Fruit fly (Drosophila melanogaster) whole organism, embryonic: ENCODE results near the gene kra.

ENCODE experiments used
- ATbp ChIP-seq: fragments of 200-800 bp; sonication (Bioruptor generic); optimal IDR thresholded peaks from 2 replicates; lab custom pipeline; 2017; ENCODE audit warnings: missing biosample characterization, mild to moderate bottlenecking, missing genetic modification characterization, missing genetic modification reagents
- BEAF-32 ChIP-seq: fragments of 200-800 bp; sonication (Bioruptor generic); optimal IDR thresholded peaks from 3 replicates; lab custom pipeline; 2017; ENCODE audit warnings: missing biosample characterization, missing genetic modification characterization, mild to moderate bottlenecking, moderate library complexity, missing genetic modification reagents
- BtbVII ChIP-seq: fragments of 200-800 bp; sonication (Bioruptor generic); optimal IDR thresholded peaks from 3 replicates; lab custom pipeline; 2017; ENCODE audit warnings: missing biosample characterization, mild to moderate bottlenecking, missing genetic modification characterization
- CG10267 ChIP-seq: fragments of 200-800 bp; sonication (Bioruptor generic); optimal IDR thresholded peaks from 2 replicates; lab custom pipeline; 2018; ENCODE audit warnings: missing biosample characterization, mild to moderate bottlenecking, missing genetic modification characterization, moderate library complexity
- CG11093 ChIP-seq: fragments of 200-800 bp; sonication (Bioruptor generic); IDR thresholded peaks from 3 replicates; pipeline ENCODE4 v1.3.6; 2022; ENCODE audit warnings: missing biosample characterization, missing genetic modification characterization
- CG12942 ChIP-seq: fragments of 200-800 bp; sonication (Bioruptor generic); optimal IDR thresholded peaks from 3 replicates; lab custom pipeline; 2016; ENCODE audit warnings: missing biosample characterization, missing genetic modification characterization
- CG14667 ChIP-seq: fragments of 200-800 bp; sonication (Bioruptor generic); IDR thresholded peaks from 2 replicates; pipeline ENCODE4 v1.3.6; 2022; ENCODE audit warnings: missing biosample characterization, missing genetic modification characterization
- CG14860 ChIP-seq: fragments of 200-800 bp; sonication (Bioruptor generic); IDR thresholded peaks from 3 replicates; pipeline ENCODE4 v1.3.6; 2022; ENCODE audit warnings: missing biosample characterization, missing genetic modification characterization; ENCODE audit not compliant: partially characterized antibody
- CG15514 ChIP-seq: fragments of 200-800 bp; sonication (Bioruptor generic); optimal IDR thresholded peaks from 3 replicates; lab custom pipeline; 2017; ENCODE audit warnings: missing biosample characterization, missing genetic modification characterization, mild to moderate bottlenecking, moderate library complexity, missing genetic modification reagents
- CG1603 ChIP-seq: fragments of 200-800 bp; sonication (Bioruptor generic); optimal IDR thresholded peaks from 2 replicates; lab custom pipeline; 2019; ENCODE audit warnings: missing biosample characterization, mild to moderate bottlenecking, missing genetic modification characterization, moderate library complexity
- CG2889 ChIP-seq: fragments of 200-800 bp; sonication (Bioruptor generic); IDR thresholded peaks from 3 replicates; pipeline ENCODE4 v1.3.6; 2022; ENCODE audit warnings: missing biosample characterization, missing genetic modification characterization
- CG30020 ChIP-seq: fragments of 200-800 bp; optimal IDR thresholded peaks from 2 replicates; lab custom pipeline; 2019; ENCODE audit warnings: missing biosample characterization, mild to moderate bottlenecking, missing genetic modification characterization, moderate library complexity
- CG30403 ChIP-seq: fragments of 200-800 bp; sonication (Bioruptor generic); optimal IDR thresholded peaks from 3 replicates; lab custom pipeline; 2016; ENCODE audit warnings: missing biosample characterization, missing genetic modification characterization
- CG3065 ChIP-seq: fragments of 200-800 bp; sonication (Bioruptor generic); optimal IDR thresholded peaks from 2 replicates; lab custom pipeline; 2016; ENCODE audit warnings: missing biosample characterization, missing genetic modification characterization
- CG31365 ChIP-seq: fragments of 200-800 bp; sonication (Bioruptor generic); optimal IDR thresholded peaks from 2 replicates; lab custom pipeline; 2018; ENCODE audit warnings: missing biosample characterization, mild to moderate bottlenecking, missing genetic modification characterization
- CG33213 ChIP-seq: fragments of 200-800 bp; sonication (Bioruptor generic); optimal IDR thresholded peaks from 3 replicates; lab custom pipeline; 2016; ENCODE audit warnings: missing biosample characterization, missing genetic modification characterization
- CG7357 ChIP-seq: fragments of 200-800 bp; sonication (Bioruptor generic); IDR thresholded peaks from 3 replicates; pipeline ENCODE4 v1.3.6; 2022; ENCODE audit warnings: missing biosample characterization, missing genetic modification characterization
- CG8944 ChIP-seq: fragments of 200-800 bp; sonication (Bioruptor generic); optimal IDR thresholded peaks from 3 replicates; lab custom pipeline; 2016; ENCODE audit warnings: missing biosample characterization, missing genetic modification characterization
- CG9609 ChIP-seq: fragments of 200-800 bp; sonication (Bioruptor generic); optimal IDR thresholded peaks from 3 replicates; lab custom pipeline; 2016; ENCODE audit warnings: missing biosample characterization, missing genetic modification characterization
- CG9876 ChIP-seq: fragments of 200-800 bp; sonication (Bioruptor generic); optimal IDR thresholded peaks from 2 replicates; lab custom pipeline; 2016; ENCODE audit warnings: missing biosample characterization, missing genetic modification characterization
- CrebB ChIP-seq: fragments of 200-800 bp; sonication (Bioruptor generic); optimal IDR thresholded peaks from 3 replicates; lab custom pipeline; 2018; ENCODE audit warnings: missing biosample characterization, mild to moderate bottlenecking, missing genetic modification characterization
- D19B ChIP-seq: fragments of 200-800 bp; sonication (Bioruptor generic); optimal IDR thresholded peaks from 2 replicates; lab custom pipeline; 2017; ENCODE audit warnings: missing biosample characterization, mild to moderate bottlenecking, missing genetic modification characterization
- Dref ChIP-seq: fragments of 200-800 bp; sonication (Bioruptor generic); IDR thresholded peaks from 2 replicates; pipeline ENCODE4 v1.3.6; 2022; ENCODE audit warnings: missing biosample characterization, missing genetic modification characterization
- Eip74EF ChIP-seq, 2 experiments: fragments of 200-800 bp in 1 of 2; fragments of >200 bp in 1 of 2; sonication (Bioruptor generic) in 1 of 2; optimal IDR thresholded peaks; 2 replicates each; lab custom pipeline; 2017 to 2019; ENCODE audit warnings: missing biosample characterization in 2 of 2, missing genetic modification characterization in 2 of 2, mild to moderate bottlenecking in 1 of 2, moderate library complexity in 1 of 2
- Max ChIP-seq: fragments of 200-800 bp; sonication (Bioruptor generic); optimal IDR thresholded peaks from 2 replicates; lab custom pipeline; 2016; ENCODE audit warnings: missing biosample characterization, mild to moderate bottlenecking, missing genetic modification characterization
- Meics ChIP-seq: fragments of 200-800 bp; sonication (Bioruptor generic); optimal IDR thresholded peaks from 2 replicates; lab custom pipeline; 2017; ENCODE audit warnings: missing biosample characterization, mild to moderate bottlenecking, missing genetic modification characterization
- Oaz ChIP-seq: fragments of 200-800 bp; sonication (Bioruptor generic); IDR thresholded peaks from 2 replicates; pipeline ENCODE4 v1.3.6; 2022; ENCODE audit warnings: missing biosample characterization, missing genetic modification characterization
- PHDP ChIP-seq: fragments of 200-800 bp; sonication (Bioruptor generic); optimal IDR thresholded peaks from 3 replicates; lab custom pipeline; 2018; ENCODE audit warnings: missing biosample characterization, mild to moderate bottlenecking, missing genetic modification characterization, moderate library complexity
- Ravus ChIP-seq: fragments of 200-800 bp; sonication (Bioruptor generic); IDR thresholded peaks from 2 replicates; pipeline ENCODE4 v1.3.6; 2022; ENCODE audit warnings: missing biosample characterization, missing genetic modification characterization
- Rfx ChIP-seq: fragments of 200-800 bp; sonication (Bioruptor generic); IDR thresholded peaks from 2 replicates; pipeline ENCODE4 v1.3.6; 2022; ENCODE audit warnings: missing biosample characterization, missing genetic modification characterization
- Vsx1 ChIP-seq: fragments of 200-800 bp; sonication (Bioruptor generic); optimal IDR thresholded peaks from 2 replicates; lab custom pipeline; 2017; ENCODE audit warnings: missing biosample characterization, mild to moderate bottlenecking, missing genetic modification characterization, missing genetic modification reagents
- aop ChIP-seq: fragments of 200-800 bp; sonication (Bioruptor generic); IDR thresholded peaks from 2 replicates; pipeline ENCODE4 v1.3.6; 2022; ENCODE audit warnings: missing biosample characterization, missing genetic modification characterization
- bab2 ChIP-seq: fragments of 200-800 bp; sonication (Bioruptor generic); optimal IDR thresholded peaks from 2 replicates; lab custom pipeline; 2016; ENCODE audit warnings: missing biosample characterization, missing genetic modification characterization
- btn ChIP-seq: fragments of 200-800 bp; sonication (Bioruptor generic); optimal IDR thresholded peaks from 2 replicates; lab custom pipeline; 2016; ENCODE audit warnings: missing biosample characterization, missing genetic modification characterization
- cg ChIP-seq: fragments of 200-800 bp; sonication (Bioruptor generic); optimal IDR thresholded peaks from 3 replicates; lab custom pipeline; 2019; ENCODE audit warnings: missing biosample characterization, mild to moderate bottlenecking, missing genetic modification characterization, moderate library complexity
- croc ChIP-seq: fragments of 200-800 bp; sonication (Bioruptor generic); conservative IDR thresholded peaks from 3 replicates; pipeline ENCODE4 v1.3.6; 2022; ENCODE audit warnings: missing biosample characterization, missing genetic modification characterization
- da ChIP-seq: fragments of 200-800 bp; sonication (Bioruptor generic); optimal IDR thresholded peaks from 2 replicates; lab custom pipeline; 2016; ENCODE audit warnings: missing biosample characterization, missing genetic modification characterization
- emc ChIP-seq: fragments of 200-800 bp; sonication (Bioruptor generic); optimal IDR thresholded peaks from 2 replicates; lab custom pipeline; 2016; ENCODE audit warnings: missing biosample characterization, missing genetic modification characterization
- fd96Cb ChIP-seq: fragments of 200-800 bp; sonication (Bioruptor generic); optimal IDR thresholded peaks from 2 replicates; lab custom pipeline; 2018; ENCODE audit warnings: missing biosample characterization, mild to moderate bottlenecking, missing genetic modification characterization, moderate library complexity
- fu2 ChIP-seq: fragments of 200-800 bp; sonication (Bioruptor generic); optimal IDR thresholded peaks from 2 replicates; lab custom pipeline; 2016; ENCODE audit warnings: missing biosample characterization, missing genetic modification characterization
- nerfin-1 ChIP-seq: fragments of 200-800 bp; sonication (Bioruptor generic); optimal IDR thresholded peaks from 3 replicates; lab custom pipeline; 2019; ENCODE audit warnings: missing biosample characterization, mild to moderate bottlenecking, missing genetic modification characterization, moderate library complexity
- pan ChIP-seq, 4 experiments: fragments of >200 bp in 3 of 4; fragments of 200-800 bp in 1 of 4; sonication (Bioruptor generic) in 1 of 4; optimal IDR thresholded peaks in 3 of 4; IDR thresholded peaks in 1 of 4; 2 replicates each; pipeline versions ENCODE4 v1.3.6 to Lab custom; 2017 to 2022; ENCODE audit warnings: missing biosample characterization in 2 of 4, missing genetic modification characterization in 2 of 4, mixed read lengths in 1 of 4
- sd ChIP-seq: fragments of 200-800 bp; sonication (Bioruptor generic); optimal IDR thresholded peaks from 3 replicates; lab custom pipeline; 2018; ENCODE audit warnings: missing biosample characterization, mild to moderate bottlenecking, missing genetic modification characterization, moderate library complexity
- sisA ChIP-seq: fragments of 200-800 bp; sonication (Bioruptor generic); IDR thresholded peaks from 2 replicates; pipeline ENCODE4 v1.3.6; 2022; ENCODE audit warnings: missing biosample characterization, missing genetic modification characterization
- slbo ChIP-seq: fragments of 200-800 bp; sonication (Bioruptor generic); IDR thresholded peaks from 2 replicates; pipeline ENCODE4 v1.3.6; 2022; ENCODE audit warnings: missing biosample characterization, missing genetic modification characterization
- sqz ChIP-seq: fragments of 200-800 bp; sonication (Bioruptor generic); optimal IDR thresholded peaks from 3 replicates; lab custom pipeline; 2018; ENCODE audit warnings: missing biosample characterization, mild to moderate bottlenecking, missing genetic modification characterization
- stc ChIP-seq: fragments of 200-800 bp; sonication (Bioruptor generic); IDR thresholded peaks from 2 replicates; pipeline ENCODE4 v1.3.6; 2022; ENCODE audit warnings: missing biosample characterization, missing genetic modification characterization
- stwl ChIP-seq: fragments of 200-800 bp; sonication (Bioruptor generic); optimal IDR thresholded peaks from 3 replicates; lab custom pipeline; 2018; ENCODE audit warnings: missing biosample characterization, mild to moderate bottlenecking, missing genetic modification characterization, moderate library complexity
- toy ChIP-seq: fragments of 200-800 bp; sonication (Bioruptor generic); IDR thresholded peaks from 2 replicates; pipeline ENCODE4 v1.3.6; 2022; ENCODE audit warnings: missing biosample characterization, missing genetic modification characterization
- zfh1 ChIP-seq: fragments of 200-800 bp; sonication (Bioruptor generic); IDR thresholded peaks from 3 replicates; pipeline ENCODE4 v1.3.6; 2022; ENCODE audit warnings: missing biosample characterization, missing genetic modification characterization

The kra gene

DNA sequence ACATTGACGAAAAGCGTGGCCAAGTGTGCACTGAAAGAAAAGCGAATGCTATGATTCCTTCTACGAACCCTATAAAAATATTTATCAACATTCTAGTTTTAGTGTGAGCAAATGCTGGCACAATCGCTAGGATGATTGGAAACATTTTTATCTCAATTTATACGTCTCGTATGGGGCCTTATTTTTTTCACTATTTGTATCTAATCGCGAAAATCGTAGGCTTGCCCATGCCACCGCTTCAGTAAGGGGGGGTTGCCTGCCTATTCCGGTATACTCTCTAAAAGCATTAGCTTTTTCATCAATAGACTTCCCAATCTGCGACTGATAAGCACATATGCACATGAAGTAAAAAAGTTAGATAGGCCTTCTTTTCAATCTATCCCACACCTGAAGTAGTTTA lies 35.3 kb downstream of the kra start (continued):
- TF ChIP-seq ATbp (GFP tag; lab: Kevin White, UChicago) (peak; percentile 84), Ravus (GFP tag; lab: Robert Waterston, UW) (peak; percentile 30; the same call in 1 of the 2 replicates), aop (GFP tag; lab: Robert Waterston, UW) (peak; percentile 74), CG9876 (peak; percentile 6), PHDP (tag; lab: Kevin White, UChicago) (peak; percentile 76), stwl (tag; lab: Kevin White, UChicago) (no peak), BEAF-32 (GFP tag; lab: Kevin White, UChicago) (no peak), CG14667 (peak; percentile 81), CG7357 (GFP tag; lab: Robert Waterston, UW) (peak; percentile 68; the same call in 2 of the 3 replicates), CG10267 (tag; lab: Kevin White, UChicago) (peak; percentile 50), CG14860 (no peak), cg (no peak), CG30020 (tag; lab: Kevin White, UChicago) (no peak), BtbVII (GFP tag; lab: Kevin White, UChicago) (peak; percentile 62), CrebB (peak; percentile 53), toy (GFP tag; lab: Robert Waterston, UW) (0 out of 2 replicates have a peak, but pooled peaks have one; percentile 49), emc (GFP tag; lab: Kevin White, UChicago) (peak; percentile 63), Vsx1 (GFP tag; lab: Kevin White, UChicago) (peak; percentile 66), CG12942 (GFP tag; lab: Kevin White, UChicago) (peak; percentile 56), Max (peak; percentile 52), Eip74EF (GFP tag; optimal IDR thresholded peaks at IDR 0.05; lab: Kevin White, UChicago) (peak in 1 of 2 experiments; percentile 59), sisA (GFP tag; lab: Robert Waterston, UW) (peak; percentile 86), btn (GFP tag; lab: Kevin White, UChicago) (peak; percentile 43), CG15514 (peak; percentile 80), CG31365 (tag; lab: Kevin White, UChicago) (peak; percentile 51), bab2 (GFP tag; lab: Kevin White, UChicago) (peak; percentile 82), croc (GFP tag; lab: Robert Waterston, UW) (peak; percentile 56; the same call in 2 of the 3 replicates), CG11093 (GFP tag; lab: Robert Waterston, UW) (peak; percentile 49; the same call in 1 of the 3 replicates), Meics (GFP tag; lab: Kevin White, UChicago) (peak; percentile 79), fd96Cb (tag; lab: Kevin White, UChicago) (peak; percentile 74), Rfx (GFP tag; lab: Robert Waterston, UW) (peak; percentile 93), D19B (GFP tag; lab: Kevin White, UChicago) (peak; percentile 57), stc (GFP tag; lab: Robert Waterston, UW) (peak; percentile 84), sd (tag; lab: Kevin White, UChicago) (peak; percentile 78), CG9609 (GFP tag; lab: Kevin White, UChicago) (peak; percentile 81), da (GFP tag; lab: Kevin White, UChicago) (peak; percentile 12), zfh1 (peak; percentile 88), CG30403 (GFP tag; lab: Kevin White, UChicago) (peak; percentile 71), Oaz (GFP tag; lab: Robert Waterston, UW) (peak; percentile 81), Dref (GFP tag; lab: Robert Waterston, UW) (no peak), CG8944 (GFP tag; lab: Kevin White, UChicago) (peak; percentile 60), slbo (GFP tag; lab: Robert Waterston, UW) (peak; percentile 92), CG3065 (GFP tag; lab: Kevin White, UChicago) (no peak), CG1603 (peak; percentile 77), fu2 (GFP tag; lab: Kevin White, UChicago) (peak; percentile 53), pan (optimal IDR thresholded peaks at IDR 0.05; lab: Kevin White, UChicago) (no peak), pan (GFP tag; optimal IDR thresholded peaks at IDR 0.05 in 1 of 2, IDR thresholded peaks at IDR 0.05 in 1 of 2) (peak in 1 of 2 experiments; percentile 94), nerfin-1 (tag; lab: Kevin White, UChicago) (peak; percentile 60), CG33213 (GFP tag; lab: Kevin White, UChicago) (peak; percentile 59), sqz (GFP tag; lab: Kevin White, UChicago) (no peak), CG2889 (GFP tag; lab: Robert Waterston, UW) (peak; percentile 73; the same call in 2 of the 3 replicates)
